Fruit fly (Drosophila melanogaster): Measurements from ENCODE around the gene pira.

pira gene

dm6 chrX:12760466-12761133, 2.8 kb downstream of the pira start, which contains the start of gene Paics (continued):
- no peak for TF ChIP-seq oc (tag; optimal IDR thresholded peaks at IDR 0.05)
- peak; percentile 74 for TF ChIP-seq cwo (GFP tag; optimal IDR thresholded peaks at IDR 0.05)
- TF ChIP-seq CG2120 (GFP tag; optimal IDR thresholded peaks at IDR 0.05), result peak; percentile 13
- peak; percentile 17 for TF ChIP-seq lilli (GFP tag; optimal IDR thresholded peaks at IDR 0.05)
- TF ChIP-seq hbn (GFP tag; IDR thresholded peaks at IDR 0.05; ENCODE audit: partially characterized antibody), result 0 out of 2 replicates have a peak, but pooled peaks have one; percentile 19
- peak; percentile 31; the same call in 1 of the 2 replicates for TF ChIP-seq Drgx (GFP tag; IDR thresholded peaks at IDR 0.05)
- TF ChIP-seq bigmax (GFP tag; optimal IDR thresholded peaks at IDR 0.05), result no peak
- no peak for TF ChIP-seq CG15601 (tag; optimal IDR thresholded peaks at IDR 0.05)
- TF ChIP-seq CG13624 (GFP tag; optimal IDR thresholded peaks at IDR 0.05), result peak; percentile 9
- no peak for TF ChIP-seq HmgZ (tag; optimal IDR thresholded peaks at IDR 0.05)
- TF ChIP-seq CG13775 (GFP tag; optimal IDR thresholded peaks at IDR 0.05), result no peak
- TF ChIP-seq sens (GFP tag), result peak; percentile 71
- TF ChIP-seq D19B (GFP tag; optimal IDR thresholded peaks at IDR 0.05), result peak; percentile 24
- no peak for TF ChIP-seq D (optimal IDR thresholded peaks at IDR 0.05)
- TF ChIP-seq D (GFP tag; optimal IDR thresholded peaks at IDR 0.05), result no peak
- TF ChIP-seq CG34224 (GFP tag; IDR thresholded peaks at IDR 0.05; ENCODE audit: partially characterized antibody), result peak; percentile 12; the same call in 1 of the 3 replicates
- TF ChIP-seq D19A (tag; optimal IDR thresholded peaks at IDR 0.05), result peak; percentile 70
- peak; percentile 35; the same call in 1 of the 2 replicates for TF ChIP-seq bbx (GFP tag; IDR thresholded peaks at IDR 0.05; ENCODE audit: partially characterized antibody)
- TF ChIP-seq CG13287 (GFP tag; IDR thresholded peaks at IDR 0.05; ENCODE audit: partially characterized antibody), result peak; percentile 26; the same call in 1 of the 2 replicates
- 0 out of 3 replicates have a peak, but pooled peaks have one; percentile 23 for TF ChIP-seq CG17361 (GFP tag; IDR thresholded peaks at IDR 0.05)

dm6 chrX:12759162-12759561, 4.2 kb downstream of the pira start:
- TF ChIP-seq Hr78 (GFP tag; optimal IDR thresholded peaks at IDR 0.05), result peak in 1 of 2 experiments; percentile 30
- TF ChIP-seq CG15479 (GFP tag; optimal IDR thresholded peaks at IDR 0.05), result peak; percentile 32
- TF ChIP-seq Med (GFP tag), result peak; percentile 39
- TF ChIP-seq z (GFP tag; IDR thresholded peaks at IDR 0.05), result no peak

- TF ChIP-seq nom (GFP tag; optimal IDR thresholded peaks at IDR 0.05) (peak; percentile 44), bsh (GFP tag; optimal IDR thresholded peaks at IDR 0.05) (no peak), sqz (GFP tag; optimal IDR thresholded peaks at IDR 0.05) (peak; percentile 29), CG12744 (GFP tag; optimal IDR thresholded peaks at IDR 0.05) (no peak), Myb (GFP tag; optimal IDR thresholded peaks at IDR 0.05) (peak; percentile 24), CTCF (GFP tag; optimal IDR thresholded peaks at IDR 0.05) (peak; percentile 20)
Measured at dm6 chrX:12757075-12757474, 6.3 kb downstream of the pira start.

- TF ChIP-seq corto (GFP tag; optimal IDR thresholded peaks at IDR 0.05) (no peak), CG10462 (GFP tag; optimal IDR thresholded peaks at IDR 0.05) (no peak), ssp (GFP tag; IDR thresholded peaks at IDR 0.05) (no peak), CG10321 (GFP tag; IDR thresholded peaks at IDR 0.05) (peak; percentile 90), CG7963 (GFP tag; IDR thresholded peaks at IDR 0.05; ENCODE audit: partially characterized antibody) (no peak), kah (GFP tag; optimal IDR thresholded peaks at IDR 0.05) (no peak), CG1832 (GFP tag; optimal IDR thresholded peaks at IDR 0.05) (peak; percentile 79), bigmax (GFP tag; optimal IDR thresholded peaks at IDR 0.05) (no peak), tna (GFP tag; IDR thresholded peaks at IDR 0.05; ENCODE audit: partially characterized antibody) (no peak), Adf1 (GFP tag; IDR thresholded peaks at IDR 0.05) (peak; percentile 77), vvl (GFP tag; IDR thresholded peaks at IDR 0.05) (peak; percentile 78), CG1602 (GFP tag; optimal IDR thresholded peaks at IDR 0.05) (no peak), CG31365 (tag; optimal IDR thresholded peaks at IDR 0.05) (no peak), CG3726 (GFP tag; IDR thresholded peaks at IDR 0.05) (no peak), pros (GFP tag; optimal IDR thresholded peaks at IDR 0.05) (peak; percentile 58), lola (GFP tag; optimal IDR thresholded peaks at IDR 0.05) (no peak), wdn (GFP tag; IDR thresholded peaks at IDR 0.05) (no peak)
Measured at dm6 chrX:12756374-12756721, 7.1 kb downstream of the pira start.

All from whole organism, embryonic.